Fruit fly (Drosophila melanogaster): ENCODE results near the gene robl37BC.

robl37BC gene

dm6 chr2L:19034213-19034929 is 23.7 kb downstream of the robl37BC start, which contains the start of the genes mib2 and CG31800 (continued):
- TF ChIP-seq phol (tag; optimal IDR thresholded peaks at IDR 0.05): peak; percentile 5
- peak; percentile 73 for TF ChIP-seq CG2116 (GFP tag; optimal IDR thresholded peaks at IDR 0.05)
- TF ChIP-seq fu2 (GFP tag; optimal IDR thresholded peaks at IDR 0.05): no peak
- peak; percentile 26 for TF ChIP-seq CG15514 (GFP tag; optimal IDR thresholded peaks at IDR 0.05)
- 0 out of 2 replicates have a peak, but pooled peaks have one; percentile 38 for TF ChIP-seq chm (GFP tag; IDR thresholded peaks at IDR 0.05)
- TF ChIP-seq CG43689 (GFP tag; IDR thresholded peaks at IDR 0.05): no peak
- TF ChIP-seq nerfin-1 (tag; optimal IDR thresholded peaks at IDR 0.05): no peak

dm6 chr2L:19035013-19035412 is 24.3 kb downstream of the robl37BC start:
- no peak for TF ChIP-seq Oaz (GFP tag; IDR thresholded peaks at IDR 0.05)
- TF ChIP-seq odd (GFP tag; optimal IDR thresholded peaks at IDR 0.05): no peak
- TF ChIP-seq nmo (GFP tag; optimal IDR thresholded peaks at IDR 0.05): no peak
- peak; percentile 42 for TF ChIP-seq Deaf1 (tag; optimal IDR thresholded peaks at IDR 0.05)
- no peak for TF ChIP-seq Hsf (GFP tag; optimal IDR thresholded peaks at IDR 0.05)
- TF ChIP-seq nom (GFP tag; optimal IDR thresholded peaks at IDR 0.05): no peak
- no peak for TF ChIP-seq en (GFP tag; optimal IDR thresholded peaks at IDR 0.05)
- TF ChIP-seq cg (GFP tag; optimal IDR thresholded peaks at IDR 0.05): peak; percentile 72
- no peak for TF ChIP-seq CG11247 (GFP tag; IDR thresholded peaks at IDR 0.05)
- peak; percentile 66 for TF ChIP-seq gcm (GFP tag; optimal IDR thresholded peaks at IDR 0.05)
- no peak for TF ChIP-seq Fer3 (tag; optimal IDR thresholded peaks at IDR 0.05)
- TF ChIP-seq CG15696 (tag; optimal IDR thresholded peaks at IDR 0.05): no peak
- TF ChIP-seq Camta (GFP tag; optimal IDR thresholded peaks at IDR 0.05): no peak
- TF ChIP-seq gce (GFP tag; IDR thresholded peaks at IDR 0.05): no peak
- no peak for TF ChIP-seq CG12236 (GFP tag; optimal IDR thresholded peaks at IDR 0.05)
- TF ChIP-seq CG4820 (GFP tag; optimal IDR thresholded peaks at IDR 0.05): no peak

- TF ChIP-seq CG17612 (GFP tag; IDR thresholded peaks at IDR 0.05) (no peak), C15 (GFP tag; IDR thresholded peaks at IDR 0.05) (no peak), CG6765 (GFP tag; optimal IDR thresholded peaks at IDR 0.05) (no peak), jumu (GFP tag; optimal IDR thresholded peaks at IDR 0.05) (no peak), CG13894 (tag; optimal IDR thresholded peaks at IDR 0.05) (no peak), CHES-1-like (GFP tag; optimal IDR thresholded peaks at IDR 0.05) (no peak), gcm (GFP tag; optimal IDR thresholded peaks at IDR 0.05) (no peak), Meics (GFP tag; optimal IDR thresholded peaks at IDR 0.05) (peak; percentile 41), tup (GFP tag; optimal IDR thresholded peaks at IDR 0.05) (no peak), ab (GFP tag; optimal IDR thresholded peaks at IDR 0.05) (no peak), Bdp1 (GFP tag; optimal IDR thresholded peaks at IDR 0.05) (no peak), Ptx1 (GFP tag; IDR thresholded peaks at IDR 0.05) (no peak), CG16779 (GFP tag; IDR thresholded peaks at IDR 0.05) (no peak), lilli (GFP tag; optimal IDR thresholded peaks at IDR 0.05) (peak; percentile 26), Oli (tag; optimal IDR thresholded peaks at IDR 0.05) (peak; percentile 19), CG10147 (GFP tag; optimal IDR thresholded peaks at IDR 0.05) (no peak), vnd (GFP tag; IDR thresholded peaks at IDR 0.05; ENCODE audit: partially characterized antibody) (no peak), CG15011 (GFP tag; optimal IDR thresholded peaks at IDR 0.05) (no peak), CkIIα-i1 (GFP tag; IDR thresholded peaks at IDR 0.05) (no peak), corto (GFP tag; optimal IDR thresholded peaks at IDR 0.05) (no peak), CG12299 (tag; optimal IDR thresholded peaks at IDR 0.05) (no peak), Mad (GFP tag; optimal IDR thresholded peaks at IDR 0.05) (no peak), dati (GFP tag; IDR thresholded peaks at IDR 0.05) (no peak), CG10209 (GFP tag; optimal IDR thresholded peaks at IDR 0.05) (peak; percentile 15), CG17829 (tag; optimal IDR thresholded peaks at IDR 0.05) (no peak)
Measured at dm6 chr2L:19036105-19036714, 25.5 kb downstream of the robl37BC start.

Data from whole organism, embryonic.